Fruit fly (Drosophila melanogaster) whole organism, prepupa: ENCODE results near the gene Droj2.

Experiments used
- CG10631 ChIP-seq: fragments of 200-800 bp; sonication (Bioruptor generic); optimal IDR thresholded peaks from 2 replicates; lab custom pipeline; 2016; ENCODE audit warnings: missing biosample characterization, missing genetic modification characterization
- CG11902 ChIP-seq: fragments of 200-800 bp; sonication (Bioruptor generic); optimal IDR thresholded peaks from 3 replicates; lab custom pipeline; 2016; ENCODE audit warnings: missing biosample characterization, missing genetic modification characterization
- CG16779 ChIP-seq: fragments of 200-800 bp; sonication (Bioruptor generic); optimal IDR thresholded peaks from 3 replicates; lab custom pipeline; 2017; ENCODE audit warnings: missing biosample characterization, mild to moderate bottlenecking, missing genetic modification characterization
- CG3919 ChIP-seq: fragments of 200-800 bp; sonication (Bioruptor generic); optimal IDR thresholded peaks from 3 replicates; lab custom pipeline; 2016; ENCODE audit warnings: missing biosample characterization, missing genetic modification characterization
- CG6854 ChIP-seq: fragments of 200-800 bp; sonication (Bioruptor generic); optimal IDR thresholded peaks from 2 replicates; lab custom pipeline; 2017; ENCODE audit warnings: missing biosample characterization, mild to moderate bottlenecking, missing genetic modification characterization
- CG8632 ChIP-seq: fragments of 200-800 bp; sonication (Bioruptor generic); optimal IDR thresholded peaks from 3 replicates; lab custom pipeline; 2016; ENCODE audit warnings: missing biosample characterization, missing genetic modification characterization
- Hr4 ChIP-seq: fragments of 200-800 bp; sonication (Bioruptor generic); optimal IDR thresholded peaks from 3 replicates; lab custom pipeline; 2016; ENCODE audit warnings: missing biosample characterization, missing genetic modification characterization
- dsx ChIP-seq: fragments of 200-800 bp; optimal IDR thresholded peaks from 3 replicates; lab custom pipeline; 2019; ENCODE audit warnings: missing biosample characterization, mild to moderate bottlenecking, missing genetic modification characterization, moderate library complexity; ENCODE audit not compliant: poor library complexity, severe bottlenecking
- eg ChIP-seq: fragments of 200-800 bp; sonication (Bioruptor generic); IDR thresholded peaks from 3 replicates; pipeline ENCODE4 v1.3.6; 2022; ENCODE audit warnings: missing biosample characterization, missing genetic modification characterization
- salr ChIP-seq, 2 experiments: fragments of 200-800 bp; sonication (Bioruptor generic); optimal IDR thresholded peaks; 3 replicates each; lab custom pipeline; 2016 to 2018; ENCODE audit warnings: missing biosample characterization in 2 of 2, missing genetic modification characterization in 2 of 2, mild to moderate bottlenecking in 1 of 2
- spab ChIP-seq: fragments of 200-800 bp; sonication (Bioruptor generic); optimal IDR thresholded peaks from 2 replicates; lab custom pipeline; 2017; ENCODE audit warnings: missing biosample characterization, mild to moderate bottlenecking, missing genetic modification characterization, missing genetic modification reagents
- ss ChIP-seq, 2 experiments: fragments of 200-800 bp; sonication (Bioruptor generic); optimal IDR thresholded peaks; 2 replicates in 1 of 2; 3 replicates in 1 of 2; lab custom pipeline; 2017 to 2018; ENCODE audit warnings: mild to moderate bottlenecking in 2 of 2, missing biosample characterization in 2 of 2, missing genetic modification characterization in 2 of 2, moderate library complexity in 1 of 2

DNA sequence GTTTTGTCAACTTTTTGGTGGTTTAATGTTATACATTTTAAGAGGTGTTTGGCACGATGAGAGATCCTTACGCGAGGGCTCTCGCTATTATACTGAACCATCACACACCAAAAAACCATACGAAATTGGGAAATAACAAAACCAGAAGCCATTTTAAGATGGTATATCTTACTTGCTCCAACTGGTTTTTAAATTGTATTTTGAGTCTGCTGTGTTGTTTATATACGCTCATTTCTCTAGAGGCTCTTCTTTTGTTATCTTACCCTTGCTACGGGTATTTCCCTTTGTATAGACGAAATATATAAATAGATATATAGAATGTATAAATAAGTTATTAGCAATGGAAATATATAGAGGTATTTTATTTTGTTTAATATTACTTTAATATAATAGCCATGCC is 25.0 kb downstream of the Droj2 start, which contains the start of gene yellow-e2:
- TF ChIP-seq dsx (GFP tag; lab: Kevin White, UChicago) (peak; percentile 23), CG16779 (tag; lab: Kevin White, UChicago) (no peak), CG3919 (GFP tag; lab: Kevin White, UChicago) (no peak), Hr4 (GFP tag; lab: Kevin White, UChicago) (no peak), salr (GFP tag; optimal IDR thresholded peaks at IDR 0.05; lab: Kevin White, UChicago) (no peak), CG6854 (GFP tag; lab: Kevin White, UChicago) (no peak), CG11902 (GFP tag; lab: Kevin White, UChicago) (no peak), ss (GFP tag; optimal IDR thresholded peaks at IDR 0.05; lab: Kevin White, UChicago) (no peak), CG8632 (GFP tag; lab: Kevin White, UChicago) (no peak), spab (no peak), CG10631 (GFP tag; lab: Kevin White, UChicago) (no peak), eg (GFP tag; lab: Robert Waterston, UW) (no peak)
